Worm (Caenorhabditis elegans) whole organism, L3 larva: ENCODE measurements around the gene jmjd-3.1.
"Not testable (repeated sequence)": the region's sequence is repeated elsewhere in the genome, so short reads cannot be mapped to it uniquely, and the experiment has no call there.

Source experiments
- aly-2 ChIP-seq: fragments of 150-350 bp; optimal IDR thresholded peaks from 2 replicates; lab custom pipeline; 2014; ENCODE audit warnings: missing biosample characterization, missing genetic modification characterization
- ama-1 ChIP-seq: fragments of 150-350 bp; optimal IDR thresholded peaks from 2 replicates; lab custom pipeline; 2018
- ceh-16 ChIP-seq: sonication (generic microtip); optimal IDR thresholded peaks from 2 replicates; lab custom pipeline; 2017; ENCODE audit warnings: missing biosample characterization, missing genetic modification characterization
- ceh-28 ChIP-seq: fragments of 150-350 bp; optimal IDR thresholded peaks from 2 replicates; lab custom pipeline; 2014; ENCODE audit warnings: missing biosample characterization, missing genetic modification reagents, missing genetic modification characterization
- ceh-82 ChIP-seq: fragments of 150-350 bp; optimal IDR thresholded peaks from 2 replicates; lab custom pipeline; 2014; ENCODE audit warnings: missing biosample characterization, missing genetic modification characterization
- ceh-9 ChIP-seq: sonication (generic microtip); optimal IDR thresholded peaks from 2 replicates; lab custom pipeline; 2018; ENCODE audit warnings: missing biosample characterization, missing genetic modification characterization
- egl-27 ChIP-seq: sonication (generic microtip); optimal IDR thresholded peaks from 4 replicates; lab custom pipeline; 2017; ENCODE audit warnings: missing biosample characterization, missing genetic modification reagents, missing genetic modification characterization
- egl-5 ChIP-seq: fragments of 150-350 bp; optimal IDR thresholded peaks from 2 replicates; lab custom pipeline; 2017; ENCODE audit warnings: missing biosample characterization, missing genetic modification reagents, missing genetic modification characterization, inconsistent platforms
- elt-2 ChIP-seq: sonication (generic microtip); optimal IDR thresholded peaks from 2 replicates; lab custom pipeline; 2016; ENCODE audit warnings: missing genetic modification reagents, mild to moderate bottlenecking, missing genetic modification characterization, missing compliant biosample characterization
- elt-3 ChIP-seq, 3 experiments: fragments of 150-350 bp in 1 of 3; sonication (generic microtip) in 2 of 3; optimal IDR thresholded peaks; 2 replicates in 2 of 3; 4 replicates in 1 of 3; lab custom pipeline; 2014 to 2017; ENCODE audit warnings: missing biosample characterization in 3 of 3, missing genetic modification characterization in 3 of 3
- fkh-10 ChIP-seq: sonication (generic microtip); optimal IDR thresholded peaks from 2 replicates; lab custom pipeline; 2017; ENCODE audit warnings: missing biosample characterization, missing genetic modification reagents, missing genetic modification characterization
- hmg-11 ChIP-seq: sonication (generic microtip); optimal IDR thresholded peaks from 2 replicates; lab custom pipeline; 2016; ENCODE audit warnings: missing genetic modification characterization, missing compliant biosample characterization
- lin-39 ChIP-seq: fragments of 150-350 bp; optimal IDR thresholded peaks from 2 replicates; lab custom pipeline; 2018; ENCODE audit warnings: missing biosample characterization, missing genetic modification reagents, missing genetic modification characterization
- lsy-12 ChIP-seq: sonication (generic microtip); optimal IDR thresholded peaks from 2 replicates; lab custom pipeline; 2016; ENCODE audit warnings: mild to moderate bottlenecking, missing genetic modification characterization, missing compliant biosample characterization
- mml-1 ChIP-seq: fragments of 150-350 bp; sonication (generic microtip); optimal IDR thresholded peaks from 3 replicates; lab custom pipeline; 2014; ENCODE audit warnings: missing biosample characterization, missing genetic modification characterization
- nfya-1 ChIP-seq: sonication (generic microtip); optimal IDR thresholded peaks from 2 replicates; lab custom pipeline; 2017; ENCODE audit warnings: missing genetic modification characterization, mild to moderate bottlenecking, missing compliant biosample characterization, antibody characterized with exemption, moderate library complexity; ENCODE audit not compliant: insufficient read depth
- nhr-11 ChIP-seq: fragments of 150-350 bp; optimal IDR thresholded peaks from 2 replicates; lab custom pipeline; 2014; ENCODE audit warnings: missing biosample characterization, missing genetic modification characterization
- nhr-12 ChIP-seq: fragments of 150-350 bp; optimal IDR thresholded peaks from 2 replicates; lab custom pipeline; 2014; ENCODE audit warnings: missing biosample characterization, missing genetic modification characterization
- nhr-23 ChIP-seq: fragments of 150-350 bp; optimal IDR thresholded peaks from 2 replicates; lab custom pipeline; 2014; ENCODE audit warnings: missing biosample characterization, missing genetic modification reagents, missing genetic modification characterization
- nhr-237 ChIP-seq: fragments of 150-350 bp; optimal IDR thresholded peaks from 2 replicates; lab custom pipeline; 2014; ENCODE audit warnings: missing biosample characterization, missing genetic modification characterization
- nhr-25 ChIP-seq: sonication (generic microtip); optimal IDR thresholded peaks from 2 replicates; lab custom pipeline; 2017; ENCODE audit warnings: missing biosample characterization, missing genetic modification characterization
- nhr-28 ChIP-seq: fragments of 150-350 bp; optimal IDR thresholded peaks from 2 replicates; lab custom pipeline; 2014; ENCODE audit warnings: missing biosample characterization, missing genetic modification characterization
- nhr-43 ChIP-seq: sonication (generic microtip); optimal IDR thresholded peaks from 2 replicates; lab custom pipeline; 2016; ENCODE audit warnings: mild to moderate bottlenecking, missing genetic modification characterization, missing compliant biosample characterization; ENCODE audit not compliant: poor library complexity, severe bottlenecking
- nhr-77 ChIP-seq: fragments of 150-350 bp; optimal IDR thresholded peaks from 2 replicates; lab custom pipeline; 2014; ENCODE audit warnings: missing biosample characterization, missing genetic modification characterization
- pha-4 ChIP-seq: fragments of 150-350 bp; optimal IDR thresholded peaks from 2 replicates; lab custom pipeline; 2014; ENCODE audit warnings: missing biosample characterization, missing genetic modification reagents, missing genetic modification characterization
- sea-2 ChIP-seq: fragments of 150-350 bp; sonication (generic microtip); optimal IDR thresholded peaks from 4 replicates; lab custom pipeline; 2014; ENCODE audit warnings: missing biosample characterization, missing genetic modification reagents, missing genetic modification characterization
- skn-1 ChIP-seq: fragments of 150-350 bp; optimal IDR thresholded peaks from 2 replicates; lab custom pipeline; 2014; ENCODE audit warnings: missing biosample characterization, missing genetic modification characterization
- tbx-2 ChIP-seq: sonication (generic microtip); optimal IDR thresholded peaks from 2 replicates; lab custom pipeline; 2016; ENCODE audit warnings: mild to moderate bottlenecking, missing genetic modification characterization, missing compliant biosample characterization
- unc-62 ChIP-seq: fragments of 150-350 bp; sonication (generic microtip); optimal IDR thresholded peaks from 4 replicates; lab custom pipeline; 2014; ENCODE audit warnings: missing biosample characterization, missing genetic modification reagents, missing genetic modification characterization
- zag-1 ChIP-seq: fragments of 150-350 bp; optimal IDR thresholded peaks from 2 replicates; lab custom pipeline; 2014; ENCODE audit warnings: missing biosample characterization, missing genetic modification characterization
- ztf-4 ChIP-seq: fragments of 150-350 bp; optimal IDR thresholded peaks from 2 replicates; lab custom pipeline; 2014; ENCODE audit warnings: missing biosample characterization, missing genetic modification characterization

jmjd-3.1 gene

DNA sequence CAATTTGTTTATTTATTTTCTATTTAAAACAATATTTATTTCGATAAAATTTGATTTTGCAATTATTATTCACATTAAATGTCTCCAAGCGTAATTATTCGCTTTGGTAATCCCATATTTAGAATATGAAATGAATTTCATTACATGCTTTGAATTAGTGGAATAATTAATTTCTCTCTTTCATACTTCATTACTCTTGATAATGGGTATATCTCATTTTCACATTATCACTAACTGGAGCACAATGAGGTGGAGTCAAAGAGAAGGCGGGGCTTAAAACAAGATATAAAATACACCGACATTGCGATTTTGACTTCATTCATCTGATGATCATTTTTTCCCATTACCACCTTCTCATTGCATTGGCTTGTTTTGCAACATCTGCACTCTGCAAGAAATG lies 39.8 kb downstream of the jmjd-3.1 start, which contains the start of gene K01A12.4:
TSS of gene K01A12.4 (plus strand) at position 301 of the 400 bp plus-strand sequence.
- not testable (repeated sequence) for TF ChIP-seq nhr-23, egl-27, nhr-11 (tag; lab: Kevin White, UChicago)

DNA sequence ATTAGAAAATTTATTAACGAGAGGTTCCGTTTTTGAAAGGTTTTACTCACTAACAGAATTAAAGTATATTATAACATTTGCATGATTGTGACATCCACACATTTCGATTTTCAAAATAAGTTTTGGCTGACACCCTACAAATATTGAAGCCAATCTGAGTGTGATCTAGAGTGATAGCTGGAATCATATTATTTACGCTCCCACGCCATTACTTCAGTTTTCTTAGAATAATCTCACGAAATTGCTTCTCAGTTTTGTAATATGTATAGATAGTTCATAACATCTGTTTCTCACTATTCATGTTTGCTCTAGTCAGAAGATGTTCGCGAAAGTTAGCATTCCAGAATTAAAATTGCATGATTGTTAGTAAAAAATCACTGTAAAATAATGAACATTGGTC lies 41.4 kb downstream of the jmjd-3.1 start:
- TF ChIP-seq sea-2 (no peak), hmg-11 (tag; lab: Kevin White, UChicago) (no peak), egl-5 (no peak), nhr-11 (tag; lab: Kevin White, UChicago) (peak; percentile 63), ceh-9 (tag; lab: Kevin White, UChicago) (no peak)

DNA sequence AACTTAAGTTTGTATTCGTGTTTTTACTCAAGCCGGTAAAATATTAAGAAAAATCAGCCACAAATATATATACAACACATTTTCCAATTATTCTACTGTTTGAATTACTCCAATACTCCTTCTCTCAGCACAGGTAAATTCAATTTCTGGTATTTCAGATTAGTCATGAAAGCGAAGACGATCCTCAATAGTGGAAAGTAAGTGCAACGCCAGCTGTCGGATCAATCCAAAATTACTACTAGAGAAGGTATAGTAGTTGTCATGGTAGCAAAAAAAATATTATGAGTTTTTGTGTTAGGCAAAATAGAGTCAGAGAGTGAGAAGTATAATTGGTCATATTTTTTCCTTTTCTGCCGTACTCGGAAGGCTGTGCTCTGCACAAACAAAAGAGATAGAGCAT lies 42.2 kb downstream of the jmjd-3.1 start, which contains the start of gene K01A12.2:
TSS of gene K01A12.2 (plus strand) at position 301 of the 400 bp plus-strand sequence.
- no peak for TF ChIP-seq elt-2
- TF ChIP-seq unc-62: no peak
- TF ChIP-seq zag-1 (tag; lab: Kevin White, UChicago): no peak
- no peak for TF ChIP-seq mml-1 (tag; lab: Kevin White, UChicago)
- no peak for TF ChIP-seq fkh-10 (GFP tag; lab: Kevin White, UChicago)
- no peak for TF ChIP-seq sea-2
- TF ChIP-seq aly-2 (tag; lab: Kevin White, UChicago): no peak
- no peak for TF ChIP-seq ztf-4 (tag; lab: Kevin White, UChicago)
- no peak for TF ChIP-seq ceh-28 (tag; lab: Kevin White, UChicago)
- TF ChIP-seq nhr-28: no peak
- no peak for TF ChIP-seq nhr-23 (tag; lab: Kevin White, UChicago)
- TF ChIP-seq egl-27 (tag; lab: Kevin White, UChicago): no peak
- TF ChIP-seq nhr-237 (tag; lab: Kevin White, UChicago): no peak
- TF ChIP-seq ceh-82 (tag; lab: Kevin White, UChicago): no peak

DNA sequence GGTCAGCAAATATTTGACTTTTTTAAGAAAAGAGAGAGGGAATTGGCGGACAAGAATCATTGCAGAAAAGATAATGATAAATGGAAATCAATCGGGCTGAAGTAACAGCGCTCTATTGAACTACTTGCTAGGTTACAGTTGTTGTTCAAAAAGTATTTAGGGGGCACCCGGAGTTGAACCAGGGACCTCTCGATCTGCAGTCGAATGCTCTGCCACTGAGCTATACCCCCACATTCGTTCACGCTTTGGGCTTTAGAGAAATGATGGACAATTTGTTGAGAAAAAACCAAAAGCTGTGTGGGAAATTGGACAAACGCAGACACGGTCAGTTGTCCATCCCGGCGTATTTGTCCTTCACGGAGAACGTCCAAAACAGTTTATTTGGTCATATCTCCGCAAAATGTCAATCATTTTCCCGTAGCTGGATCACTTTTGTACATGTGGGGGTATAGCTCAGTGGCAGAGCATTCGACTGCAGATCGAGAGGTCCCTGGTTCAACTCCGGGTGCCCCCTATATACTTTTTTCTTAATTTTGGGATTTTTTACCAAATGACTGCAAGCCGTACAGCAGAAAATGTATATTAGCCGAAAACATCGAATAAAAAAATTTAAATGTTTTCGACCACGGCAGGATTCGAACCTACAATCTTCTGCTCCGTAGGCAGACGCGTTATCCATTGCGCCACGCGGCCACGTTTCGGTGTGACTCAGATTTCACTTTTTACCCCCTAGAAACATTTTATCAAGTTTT lies 53.2 kb downstream of the jmjd-3.1 start:
- peak; percentile 21 for TF ChIP-seq elt-2
- peak; percentile 49 for TF ChIP-seq nhr-43 (tag; lab: Kevin White, UChicago)
- peak; percentile 20 for TF ChIP-seq pha-4
- TF ChIP-seq ceh-16: no peak
- TF ChIP-seq ceh-28 (tag; lab: Kevin White, UChicago): peak; percentile 8
- no peak for TF ChIP-seq skn-1
- no peak for TF ChIP-seq nhr-77 (tag; lab: Kevin White, UChicago)
- TF ChIP-seq nhr-12 (tag; lab: Kevin White, UChicago): no peak
- peak; percentile 50 for TF ChIP-seq egl-27 (tag; lab: Kevin White, UChicago)
- no peak for TF ChIP-seq ama-1
- TF ChIP-seq elt-3 (tag; optimal IDR thresholded peaks at IDR 0.05; lab: Kevin White, UChicago): no peak
- peak; percentile 63 for TF ChIP-seq tbx-2
- peak; percentile 40 for TF ChIP-seq nfya-1 (tag; lab: Kevin White, UChicago)
- no peak for TF ChIP-seq lsy-12 (tag; lab: Kevin White, UChicago)
- TF ChIP-seq lin-39 (tag; lab: Kevin White, UChicago): peak; percentile 47
- peak; percentile 53 for TF ChIP-seq hmg-11 (tag; lab: Kevin White, UChicago)
- TF ChIP-seq nhr-25: peak; percentile 46
- no peak for TF ChIP-seq sea-2
